Worm (Caenorhabditis elegans) whole organism, L2 larva: Measurements from ENCODE around the gene aqp-6.

ENCODE experiments used
- C34F6.9 ChIP-seq: fragments of 150-350 bp; optimal IDR thresholded peaks from 2 replicates; lab custom pipeline; 2014; ENCODE audit warnings: missing biosample characterization, missing genetic modification characterization
- F13H6.1 ChIP-seq: sonication (generic microtip); optimal IDR thresholded peaks from 2 replicates; lab custom pipeline; 2016; ENCODE audit warnings: missing genetic modification characterization, missing compliant biosample characterization
- R02D3.7 ChIP-seq: fragments of 150-350 bp; optimal IDR thresholded peaks from 2 replicates; lab custom pipeline; 2014; ENCODE audit warnings: missing biosample characterization, missing genetic modification characterization
- blmp-1 ChIP-seq: sonication (generic microtip); optimal IDR thresholded peaks from 2 replicates; lab custom pipeline; 2017; ENCODE audit warnings: missing genetic modification characterization, mild to moderate bottlenecking, missing compliant biosample characterization, antibody characterized with exemption, moderate library complexity; ENCODE audit not compliant: insufficient read depth
- ceh-16 ChIP-seq: fragments of 150-350 bp; optimal IDR thresholded peaks from 2 replicates; lab custom pipeline; 2014; ENCODE audit warnings: missing biosample characterization, missing genetic modification characterization
- ceh-82 ChIP-seq: fragments of 150-350 bp; optimal IDR thresholded peaks from 2 replicates; lab custom pipeline; 2014; ENCODE audit warnings: missing biosample characterization, missing genetic modification characterization
- crh-2 ChIP-seq: sonication (generic microtip); optimal IDR thresholded peaks from 2 replicates; lab custom pipeline; 2017; ENCODE audit warnings: missing biosample characterization, missing genetic modification characterization
- dmd-4 ChIP-seq: sonication (generic microtip); optimal IDR thresholded peaks from 2 replicates; lab custom pipeline; 2017; ENCODE audit warnings: missing biosample characterization, missing genetic modification characterization
- egl-27 ChIP-seq: sonication (generic microtip); optimal IDR thresholded peaks from 3 replicates; lab custom pipeline; 2017; ENCODE audit warnings: missing biosample characterization, missing genetic modification reagents, missing genetic modification characterization
- elt-3 ChIP-seq: sonication (generic microtip); optimal IDR thresholded peaks from 2 replicates; lab custom pipeline; 2017; ENCODE audit warnings: missing biosample characterization, missing genetic modification characterization
- gmeb-1 ChIP-seq: fragments of 150-350 bp; optimal IDR thresholded peaks from 2 replicates; lab custom pipeline; 2014; ENCODE audit warnings: missing biosample characterization, missing genetic modification characterization
- lin-11 ChIP-seq: fragments of 150-350 bp; sonication (generic microtip); optimal IDR thresholded peaks from 2 replicates; lab custom pipeline; 2014; ENCODE audit warnings: missing biosample characterization, missing genetic modification characterization, inconsistent platforms, mixed read lengths
- lin-13 ChIP-seq: fragments of 150-350 bp; optimal IDR thresholded peaks from 2 replicates; lab custom pipeline; 2014; ENCODE audit warnings: missing biosample characterization, missing genetic modification reagents, missing genetic modification characterization
- lin-39 ChIP-seq: fragments of 150-350 bp; optimal IDR thresholded peaks from 2 replicates; lab custom pipeline; 2014; ENCODE audit warnings: missing biosample characterization, missing genetic modification reagents, missing genetic modification characterization
- lsy-2 ChIP-seq, 2 experiments: fragments of 150-350 bp in 1 of 2; sonication (generic microtip) in 1 of 2; optimal IDR thresholded peaks; 2 replicates each; lab custom pipeline; 2014 to 2017; ENCODE audit warnings: missing biosample characterization in 2 of 2, missing genetic modification characterization in 2 of 2
- mab-5 ChIP-seq: fragments of 150-350 bp; optimal IDR thresholded peaks from 2 replicates; lab custom pipeline; 2014; ENCODE audit warnings: missing biosample characterization, missing genetic modification characterization
- mbf-1 ChIP-seq: sonication (generic microtip); optimal IDR thresholded peaks from 2 replicates; lab custom pipeline; 2017; ENCODE audit warnings: missing biosample characterization, missing genetic modification characterization
- mdl-1 ChIP-seq, 2 experiments: fragments of 150-350 bp in 1 of 2; sonication (generic microtip) in 1 of 2; optimal IDR thresholded peaks; 2 replicates each; lab custom pipeline; 2017; ENCODE audit warnings: missing biosample characterization in 2 of 2, missing genetic modification characterization in 2 of 2
- nhr-10 ChIP-seq: sonication (generic microtip); optimal IDR thresholded peaks from 2 replicates; lab custom pipeline; 2017; ENCODE audit warnings: missing biosample characterization, missing genetic modification characterization
- nhr-11 ChIP-seq: fragments of 150-350 bp; optimal IDR thresholded peaks from 2 replicates; lab custom pipeline; 2014; ENCODE audit warnings: missing biosample characterization, missing genetic modification characterization
- nhr-129 ChIP-seq: fragments of 150-350 bp; optimal IDR thresholded peaks from 2 replicates; lab custom pipeline; 2014; ENCODE audit warnings: missing biosample characterization, missing genetic modification characterization
- nhr-23 ChIP-seq: fragments of 150-350 bp; optimal IDR thresholded peaks from 2 replicates; lab custom pipeline; 2014; ENCODE audit warnings: missing biosample characterization, missing genetic modification reagents, missing genetic modification characterization
- nhr-237 ChIP-seq: fragments of 150-350 bp; optimal IDR thresholded peaks from 2 replicates; lab custom pipeline; 2014; ENCODE audit warnings: missing biosample characterization, missing genetic modification characterization
- nhr-6 ChIP-seq: fragments of 150-350 bp; optimal IDR thresholded peaks from 2 replicates; lab custom pipeline; 2014; ENCODE audit warnings: missing biosample characterization, missing genetic modification characterization
- nhr-77 ChIP-seq: fragments of 150-350 bp; optimal IDR thresholded peaks from 2 replicates; lab custom pipeline; 2014; ENCODE audit warnings: missing biosample characterization, missing genetic modification characterization
- sem-4 ChIP-seq: fragments of 150-350 bp; optimal IDR thresholded peaks from 2 replicates; lab custom pipeline; 2014; ENCODE audit warnings: missing biosample characterization, missing genetic modification reagents, missing genetic modification characterization
- skn-1 ChIP-seq: sonication (generic microtip); optimal IDR thresholded peaks from 2 replicates; lab custom pipeline; 2017; ENCODE audit warnings: missing biosample characterization, missing genetic modification characterization
- sma-3 ChIP-seq: sonication (generic microtip); optimal IDR thresholded peaks from 2 replicates; lab custom pipeline; 2016; ENCODE audit warnings: missing genetic modification reagents, missing genetic modification characterization, missing compliant biosample characterization
- sma-9 ChIP-seq, 2 experiments: fragments of 150-350 bp in 1 of 2; sonication (generic microtip) in 1 of 2; optimal IDR thresholded peaks; 2 replicates each; lab custom pipeline; 2014 to 2016; ENCODE audit warnings: missing genetic modification characterization in 2 of 2, mild to moderate bottlenecking in 1 of 2, missing biosample characterization in 1 of 2, missing compliant biosample characterization in 1 of 2, missing genetic modification reagents in 1 of 2, moderate library complexity in 1 of 2
- unc-39 ChIP-seq: fragments of 150-350 bp; optimal IDR thresholded peaks from 2 replicates; lab custom pipeline; 2014; ENCODE audit warnings: missing biosample characterization, missing genetic modification characterization
- unc-55 ChIP-seq: fragments of 150-350 bp; sonication (generic microtip); optimal IDR thresholded peaks from 3 replicates; lab custom pipeline; 2014; ENCODE audit warnings: missing biosample characterization, missing genetic modification reagents, missing genetic modification characterization
- zag-1 ChIP-seq: fragments of 150-350 bp; optimal IDR thresholded peaks from 2 replicates; lab custom pipeline; 2014; ENCODE audit warnings: missing biosample characterization, missing genetic modification characterization
- ztf-1 ChIP-seq: fragments of 200-800 bp; sonication (Bioruptor generic); conservative IDR thresholded peaks from 2 replicates; pipeline ENCODE4 v1.3.6; 2022; ENCODE audit warnings: missing genetic modification characterization, missing compliant biosample characterization
- ztf-11 ChIP-seq: sonication (generic microtip); optimal IDR thresholded peaks from 2 replicates; lab custom pipeline; 2017; ENCODE audit warnings: missing biosample characterization, missing genetic modification characterization
- ztf-4 ChIP-seq: fragments of 150-350 bp; optimal IDR thresholded peaks from 2 replicates; lab custom pipeline; 2014; ENCODE audit warnings: missing biosample characterization, missing genetic modification characterization

The aqp-6 gene

DNA sequence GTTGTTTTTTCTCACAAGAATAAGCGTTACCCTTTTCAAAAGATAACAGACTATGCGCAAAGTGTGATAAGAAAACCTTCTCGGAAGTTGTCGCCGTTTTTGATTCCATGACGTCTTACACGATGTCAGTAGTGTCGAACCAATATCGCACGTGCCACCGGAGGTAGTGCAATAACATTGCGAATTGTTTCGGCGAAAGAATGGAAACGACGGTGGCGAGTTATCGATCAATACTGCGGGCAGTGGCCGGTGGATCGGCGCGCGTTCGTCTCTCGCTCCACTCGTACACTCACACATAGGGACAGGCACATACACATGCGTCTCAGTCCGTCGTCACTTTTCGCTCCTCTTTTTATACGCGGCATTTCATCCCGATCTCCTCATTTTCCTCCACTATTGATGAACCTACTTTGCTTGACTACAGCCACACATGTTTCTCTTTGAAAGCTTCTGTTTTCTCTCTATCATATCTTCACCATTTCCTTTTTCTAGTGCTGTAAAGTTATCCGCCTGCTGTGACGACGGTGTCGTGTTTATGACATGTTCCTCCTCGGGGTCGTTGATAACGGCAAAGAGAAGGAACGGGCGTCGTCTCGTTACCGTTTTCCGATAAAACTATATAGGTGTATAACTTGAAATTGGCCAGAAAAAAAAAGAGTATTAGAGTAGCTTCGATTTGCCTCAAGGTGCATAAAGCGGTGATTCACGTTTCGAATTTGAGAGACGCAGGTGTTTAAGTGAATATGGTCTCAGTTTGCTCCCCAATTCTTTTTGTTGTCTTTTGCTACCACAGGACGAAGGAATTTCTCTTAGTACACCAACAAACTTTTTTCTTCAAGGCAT is 33.1 kb downstream of the aqp-6 start (continued):
- TF ChIP-seq elt-3 (tag; lab: Kevin White, UChicago): no peak
- TF ChIP-seq mbf-1 (tag; lab: Kevin White, UChicago): no peak
- peak; percentile 46 for TF ChIP-seq sma-9 (GFP tag; optimal IDR thresholded peaks at IDR 0.05; lab: Kevin White, UChicago)
- TF ChIP-seq sma-9 (tag; optimal IDR thresholded peaks at IDR 0.05; lab: Kevin White, UChicago): no peak
- TF ChIP-seq, all 48 proteins: peak for 13

DNA sequence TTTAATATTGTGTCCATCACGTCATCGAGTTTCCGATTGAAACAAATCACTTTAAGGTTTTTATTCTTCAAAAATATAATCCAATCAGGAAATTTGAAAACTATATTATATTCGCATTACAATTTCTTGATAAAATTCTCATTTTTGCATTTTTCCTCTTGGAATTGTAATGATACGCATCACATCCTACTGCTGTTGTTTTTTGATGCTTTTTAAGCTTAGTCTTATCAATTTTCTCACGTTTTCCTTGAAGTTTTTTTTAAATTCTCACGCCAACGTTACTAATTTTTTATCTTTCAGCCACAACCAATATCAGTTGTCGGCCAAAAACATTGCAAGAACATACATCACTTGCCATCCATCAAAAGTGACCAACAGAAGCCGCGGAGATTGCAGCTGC is 33.9 kb downstream of the aqp-6 start, which contains the start of gene gsp-1:
gsp-1 (plus strand) TSS at position 301 of the 400 bp plus-strand sequence.
- TF ChIP-seq lin-13 (GFP tag; lab: Kevin White, UChicago) (no peak), sma-3 (GFP tag; lab: Kevin White, UChicago) (no peak), zag-1 (tag; lab: Kevin White, UChicago) (no peak), nhr-77 (tag; lab: Kevin White, UChicago) (no peak), gmeb-1 (no peak), nhr-11 (no peak), ceh-16 (no peak), unc-39 (no peak), unc-55 (no peak), ztf-1 (GFP tag; lab: Robert Waterston, UW) (no peak), mab-5 (tag; lab: Kevin White, UChicago) (no peak), ztf-11 (no peak), elt-3 (tag; lab: Kevin White, UChicago) (no peak), lin-11 (tag; lab: Kevin White, UChicago) (no peak), blmp-1 (tag; lab: Kevin White, UChicago) (no peak), ceh-82 (tag; lab: Kevin White, UChicago) (no peak), egl-27 (tag; lab: Kevin White, UChicago) (no peak), nhr-237 (tag; lab: Kevin White, UChicago) (no peak)

DNA sequence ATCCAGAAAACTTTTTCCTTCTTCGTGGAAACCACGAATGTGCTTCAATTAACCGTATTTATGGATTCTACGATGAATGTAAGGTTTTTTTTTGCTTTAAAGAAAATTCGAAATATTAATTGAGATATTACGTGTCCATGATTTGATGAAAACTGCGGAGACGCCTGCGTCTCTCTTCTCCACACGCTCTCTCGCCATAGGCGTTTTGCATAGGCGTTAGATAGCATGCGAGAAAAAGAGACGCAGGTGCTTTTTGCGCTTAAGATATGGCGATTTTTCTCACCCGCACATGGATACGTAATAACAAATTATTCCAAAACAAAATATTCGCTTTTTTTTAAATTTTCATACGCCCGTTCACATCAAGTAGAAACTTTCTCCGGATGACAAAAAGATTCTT is 35.2 kb downstream of the aqp-6 start:
- TF ChIP-seq nhr-129 (tag; lab: Kevin White, UChicago) (no peak), unc-39 (no peak), nhr-23 (tag; lab: Kevin White, UChicago) (no peak), ztf-4 (no peak), mdl-1 (tag; optimal IDR thresholded peaks at IDR 0.05; lab: Kevin White, UChicago) (no peak), dmd-4 (tag; lab: Kevin White, UChicago) (no peak), zag-1 (tag; lab: Kevin White, UChicago) (no peak), unc-55 (no peak), C34F6.9 (tag; lab: Kevin White, UChicago) (no peak), lin-13 (GFP tag; lab: Kevin White, UChicago) (no peak), mbf-1 (tag; lab: Kevin White, UChicago) (no peak), R02D3.7 (tag; lab: Kevin White, UChicago) (no peak), nhr-6 (tag; lab: Kevin White, UChicago) (no peak), sem-4 (tag; lab: Kevin White, UChicago) (no peak), nhr-10 (tag; lab: Kevin White, UChicago) (no peak), sma-9 (GFP tag; optimal IDR thresholded peaks at IDR 0.05; lab: Kevin White, UChicago) (no peak), sma-9 (tag; optimal IDR thresholded peaks at IDR 0.05; lab: Kevin White, UChicago) (no peak), crh-2 (tag; lab: Kevin White, UChicago) (no peak), lin-39 (no peak), nhr-77 (tag; lab: Kevin White, UChicago) (no peak), sma-3 (GFP tag; lab: Kevin White, UChicago) (no peak)

DNA sequence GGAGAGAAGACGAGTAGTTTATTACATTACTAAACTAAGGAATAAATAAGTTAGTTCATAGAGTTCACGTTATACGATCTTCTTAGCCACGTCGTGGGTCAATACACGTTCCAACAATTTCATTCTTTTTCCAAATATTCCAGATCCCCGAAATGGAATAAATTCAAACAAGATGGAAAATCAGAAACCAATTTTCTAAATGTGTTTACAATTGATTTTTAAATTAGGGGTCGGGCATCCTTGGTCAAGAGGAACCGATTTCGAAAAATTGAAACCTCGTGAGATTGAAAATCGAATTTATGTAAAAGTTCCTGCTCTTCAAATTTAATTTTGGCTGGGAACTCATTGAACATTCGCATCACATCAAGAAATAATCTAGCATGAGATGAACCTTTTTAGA is 36.5 kb downstream of the aqp-6 start:
- TF ChIP-seq R02D3.7 (tag; lab: Kevin White, UChicago): no peak

DNA sequence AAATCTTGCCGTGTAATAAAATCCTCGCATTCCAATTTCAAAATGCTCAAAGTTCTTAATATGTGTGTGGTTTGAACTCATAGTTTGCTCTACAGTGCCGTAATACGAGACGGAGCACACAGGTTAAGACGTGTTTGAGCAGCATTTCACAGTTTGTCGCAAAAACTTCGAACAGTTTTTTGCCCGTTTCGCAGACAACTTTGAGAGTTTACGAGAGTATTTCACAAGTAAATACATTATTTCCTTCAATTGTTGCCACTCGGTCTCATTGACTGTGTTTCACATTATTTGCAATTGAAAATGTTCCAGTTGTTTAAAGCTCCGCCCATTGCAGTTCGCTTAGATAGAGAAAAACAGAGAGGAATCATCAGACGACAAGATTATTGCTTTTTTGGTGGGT is 39.4 kb downstream of the aqp-6 start, which contains the start of gene F29F11.20:
F29F11.20 (plus strand) TSS at position 301 of the 400 bp plus-strand sequence.
- TF ChIP-seq mab-5 (tag; lab: Kevin White, UChicago): no peak
- no peak for TF ChIP-seq unc-55
- TF ChIP-seq skn-1 (tag; lab: Kevin White, UChicago): no peak
- TF ChIP-seq sma-3 (GFP tag; lab: Kevin White, UChicago): no peak
- peak; percentile 16 for TF ChIP-seq F13H6.1 (tag; lab: Kevin White, UChicago)
- no peak for TF ChIP-seq lin-39
- no peak for TF ChIP-seq lsy-2 (tag; optimal IDR thresholded peaks at IDR 0.05; lab: Kevin White, UChicago)
